Worm (Caenorhabditis elegans) whole organism, L2 larva: ENCODE data around the gene ikke-1.

Experiments used
- aly-2 ChIP-seq: fragments of 150-350 bp; optimal IDR thresholded peaks from 2 replicates; lab custom pipeline; 2014; ENCODE audit warnings: missing biosample characterization, missing genetic modification characterization
- lin-39 ChIP-seq: fragments of 150-350 bp; optimal IDR thresholded peaks from 2 replicates; lab custom pipeline; 2014; ENCODE audit warnings: missing biosample characterization, missing genetic modification reagents, missing genetic modification characterization
- nhr-23 ChIP-seq: fragments of 150-350 bp; optimal IDR thresholded peaks from 2 replicates; lab custom pipeline; 2014; ENCODE audit warnings: missing biosample characterization, missing genetic modification reagents, missing genetic modification characterization

ce11 chrIII:9043200-9043599 lies 7.3 kb downstream of the ikke-1 start, which contains the start of gene nac-2:
- TF ChIP-seq nhr-23 (tag; lab: Kevin White, UChicago), result no peak
- TF ChIP-seq lin-39 (tag; lab: Kevin White, UChicago), result no peak
- TF ChIP-seq aly-2 (tag; lab: Kevin White, UChicago), result no peak
